Worm (Caenorhabditis elegans) whole organism, L1 larva: ENCODE data around the gene fbxc-45.
A peak's percentile ranks its signal among the peaks of the same experiment; 100 is the strongest.

Experiments used
- blmp-1 ChIP-seq: fragments of 150-350 bp; optimal IDR thresholded peaks from 2 replicates; lab custom pipeline; 2014; ENCODE audit warnings: missing biosample characterization, missing genetic modification characterization
- ceh-8 ChIP-seq: fragments of 200-800 bp; sonication (Bioruptor generic); optimal IDR thresholded peaks from 2 replicates; lab custom pipeline; 2018; ENCODE audit warnings: mild to moderate bottlenecking, missing genetic modification characterization, moderate library complexity, missing compliant biosample characterization
- ceh-90 ChIP-seq: sonication (generic microtip); optimal IDR thresholded peaks from 2 replicates; lab custom pipeline; 2016; ENCODE audit warnings: missing genetic modification characterization, missing compliant biosample characterization
- dpl-1 ChIP-seq, 3 experiments: fragments of 150-350 bp in 2 of 3; sonication (generic microtip) in 1 of 3; optimal IDR thresholded peaks; 2 replicates each; lab custom pipeline; 2014 to 2017; ENCODE audit warnings: missing biosample characterization in 3 of 3, missing genetic modification characterization in 3 of 3, missing genetic modification reagents in 3 of 3
- dsc-1 ChIP-seq: sonication (generic microtip); optimal IDR thresholded peaks from 2 replicates; lab custom pipeline; 2016; ENCODE audit warnings: mild to moderate bottlenecking, missing genetic modification characterization, missing compliant biosample characterization
- efl-1 ChIP-seq, 4 experiments: fragments of 150-350 bp; optimal IDR thresholded peaks in 3 of 4; peaks in 1 of 4; 1 replicate in 1 of 4; 2 replicates in 3 of 4; lab custom pipeline; 2014; ENCODE audit warnings: missing biosample characterization in 2 of 4, missing genetic modification characterization in 2 of 4, missing genetic modification reagents in 2 of 4
- elt-3 ChIP-seq, 6 experiments: fragments of 150-350 bp in 1 of 6; sonication (generic microtip); optimal IDR thresholded peaks; 2 replicates each; lab custom pipeline; 2017 to 2018; ENCODE audit warnings: missing biosample characterization in 6 of 6, missing genetic modification characterization in 6 of 6, inconsistent platforms in 1 of 6
- ets-5 ChIP-seq: fragments of 200-800 bp; sonication (Bioruptor generic); IDR thresholded peaks from 2 replicates; pipeline ENCODE4 v1.3.6; 2022; ENCODE audit warnings: missing genetic modification characterization, missing compliant biosample characterization
- fkh-4 ChIP-seq: sonication (generic microtip); optimal IDR thresholded peaks from 2 replicates; lab custom pipeline; 2016; ENCODE audit warnings: missing compliant biosample characterization, missing genetic modification characterization, borderline replicate concordance
- fkh-8 ChIP-seq: sonication (generic microtip); optimal IDR thresholded peaks from 2 replicates; lab custom pipeline; 2016; ENCODE audit warnings: mild to moderate bottlenecking, missing genetic modification characterization, missing compliant biosample characterization
- grh-1 ChIP-seq: fragments of 200-800 bp; sonication (Bioruptor generic); IDR thresholded peaks from 2 replicates; pipeline ENCODE4 v1.3.6; 2022; ENCODE audit warnings: missing genetic modification reagents, missing genetic modification characterization, missing compliant biosample characterization
- jun-1 ChIP-seq: fragments of 150-350 bp; optimal IDR thresholded peaks from 2 replicates; lab custom pipeline; 2014; ENCODE audit warnings: missing biosample characterization, missing genetic modification reagents, missing genetic modification characterization
- lin-15B ChIP-seq: fragments of 150-350 bp; sonication (generic microtip); optimal IDR thresholded peaks from 3 replicates; lab custom pipeline; 2014; ENCODE audit warnings: missing biosample characterization, missing genetic modification characterization
- nhr-71 ChIP-seq: sonication (generic microtip); optimal IDR thresholded peaks from 2 replicates; lab custom pipeline; 2016; ENCODE audit warnings: mild to moderate bottlenecking, missing genetic modification characterization, moderate library complexity, missing compliant biosample characterization
- nhr-77 ChIP-seq: fragments of 150-350 bp; optimal IDR thresholded peaks from 2 replicates; lab custom pipeline; 2014; ENCODE audit warnings: missing biosample characterization, missing genetic modification characterization
- nhr-90 ChIP-seq: sonication (generic microtip); optimal IDR thresholded peaks from 2 replicates; lab custom pipeline; 2016; ENCODE audit warnings: mild to moderate bottlenecking, missing genetic modification characterization, missing compliant biosample characterization; ENCODE audit not compliant: poor library complexity
- pqm-1 ChIP-seq: sonication (generic microtip); optimal IDR thresholded peaks from 3 replicates; lab custom pipeline; 2017; ENCODE audit warnings: missing biosample characterization, missing genetic modification characterization
- rnt-1 ChIP-seq: sonication (generic microtip); optimal IDR thresholded peaks from 2 replicates; lab custom pipeline; 2016; ENCODE audit warnings: mild to moderate bottlenecking, missing genetic modification characterization, moderate library complexity, missing compliant biosample characterization
- tbx-2 ChIP-seq: sonication (generic microtip); optimal IDR thresholded peaks from 2 replicates; lab custom pipeline; 2016; ENCODE audit warnings: missing genetic modification characterization, missing compliant biosample characterization
- unc-130 ChIP-seq: fragments of 150-350 bp; optimal IDR thresholded peaks from 2 replicates; lab custom pipeline; 2017; ENCODE audit warnings: missing biosample characterization, missing genetic modification characterization, inconsistent platforms
- unc-86 ChIP-seq: sonication (generic microtip); optimal IDR thresholded peaks from 2 replicates; lab custom pipeline; 2016; ENCODE audit warnings: missing genetic modification characterization, missing compliant biosample characterization
- zip-4 ChIP-seq: fragments of 200-800 bp; sonication (Bioruptor generic); optimal IDR thresholded peaks from 2 replicates; lab custom pipeline; 2018; ENCODE audit warnings: mild to moderate bottlenecking, missing genetic modification characterization, moderate library complexity, missing compliant biosample characterization

fbxc-45 gene

DNA sequence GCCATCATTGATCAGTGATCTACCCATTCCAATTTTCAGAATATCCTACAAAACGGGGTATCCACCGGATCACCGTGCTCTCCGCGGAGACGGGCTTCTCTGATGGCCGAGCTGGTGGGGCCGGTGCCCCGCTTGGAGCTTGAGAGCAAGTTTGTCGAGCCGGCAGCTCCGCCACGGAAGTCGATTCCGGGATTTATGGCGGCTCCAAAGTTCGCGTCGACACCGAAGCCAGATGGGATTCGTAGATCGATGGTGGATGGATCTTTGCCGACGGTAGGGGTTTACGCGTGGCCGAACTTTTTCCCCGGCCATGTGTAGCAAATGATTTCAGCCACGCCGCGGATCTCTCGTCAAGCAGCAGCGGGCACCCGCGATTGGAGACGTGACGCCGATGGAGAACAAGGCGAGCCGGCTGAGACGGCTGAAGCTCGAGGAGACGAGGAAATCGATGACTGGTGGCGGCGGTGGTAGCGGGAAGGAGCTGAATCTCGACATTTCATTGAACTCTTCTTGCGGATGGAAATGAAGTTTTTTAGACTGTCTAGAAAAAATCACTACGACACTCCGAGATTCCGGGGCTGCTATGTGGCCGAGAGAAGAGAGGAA, 33.4 kb downstream of the fbxc-45 start:
- TF ChIP-seq blmp-1 (tag; lab: Kevin White, UChicago): no peak
- no peak for TF ChIP-seq efl-1 (optimal IDR thresholded peaks at IDR 0.05; lab: Kevin White, UChicago)
- peak in 1 of 2 experiments; percentile 43 for TF ChIP-seq efl-1 (GFP tag; optimal IDR thresholded peaks at IDR 0.05 in 1 of 2; lab: Kevin White, UChicago)
- TF ChIP-seq, all 84 proteins: peak for 1

DNA sequence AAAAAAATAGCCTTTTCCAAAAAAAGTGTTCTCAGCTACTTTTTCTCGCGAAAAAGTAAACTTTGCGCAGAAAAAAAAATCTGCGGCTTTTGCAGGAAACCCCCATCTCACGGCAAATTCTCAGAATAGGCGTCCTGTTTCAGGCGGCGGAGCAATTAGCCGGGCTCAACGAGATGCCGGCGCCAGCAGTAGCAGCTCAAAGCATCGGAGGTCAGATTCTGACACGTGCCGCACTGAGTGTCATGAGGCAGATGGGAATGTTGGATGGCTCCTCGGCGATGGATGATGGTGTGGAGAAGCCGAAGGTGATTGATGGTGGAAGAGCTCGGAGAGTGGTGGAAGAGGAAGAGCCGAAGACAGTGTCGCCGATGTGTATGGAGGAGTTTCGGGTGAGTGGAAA, 34.8 kb downstream of the fbxc-45 start:
- TF ChIP-seq grh-1 (GFP tag; lab: Robert Waterston, UW): no peak
- TF ChIP-seq pqm-1 (tag; lab: Kevin White, UChicago): no peak
- no peak for TF ChIP-seq jun-1 (tag; lab: Kevin White, UChicago)
- peak; percentile 10 for TF ChIP-seq unc-86

DNA sequence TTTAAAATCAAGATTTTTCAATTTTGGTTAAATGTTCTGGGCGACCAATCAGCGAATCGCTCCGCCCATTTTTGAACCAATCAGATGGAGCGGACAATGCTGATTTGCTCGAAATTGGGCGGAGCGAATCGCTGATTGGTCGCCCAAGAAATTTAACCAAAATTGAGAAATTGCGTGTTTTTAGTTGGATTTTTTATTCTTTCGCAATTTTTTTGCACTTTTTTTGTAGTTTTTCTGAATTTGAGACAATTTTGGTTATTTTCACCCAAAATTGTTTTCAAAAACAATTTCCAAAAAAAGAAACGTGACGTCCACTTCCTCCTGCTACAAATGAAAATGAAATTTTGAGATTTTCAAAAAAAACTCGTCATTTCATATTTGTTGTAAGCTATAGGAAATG, 35.4 kb downstream of the fbxc-45 start, which contains the start of gene dml-1:
Gene dml-1, plus strand, starts transcription at position 301 of the 400 bp plus-strand sequence.
- no peak for TF ChIP-seq fkh-8 (tag; lab: Kevin White, UChicago)
- no peak for TF ChIP-seq dpl-1 (GFP tag; optimal IDR thresholded peaks at IDR 0.05; lab: Kevin White, UChicago)
- no peak for TF ChIP-seq jun-1 (tag; lab: Kevin White, UChicago)
- TF ChIP-seq tbx-2 (tag; lab: Kevin White, UChicago): no peak
- TF ChIP-seq ceh-90 (tag; lab: Kevin White, UChicago): no peak

DNA sequence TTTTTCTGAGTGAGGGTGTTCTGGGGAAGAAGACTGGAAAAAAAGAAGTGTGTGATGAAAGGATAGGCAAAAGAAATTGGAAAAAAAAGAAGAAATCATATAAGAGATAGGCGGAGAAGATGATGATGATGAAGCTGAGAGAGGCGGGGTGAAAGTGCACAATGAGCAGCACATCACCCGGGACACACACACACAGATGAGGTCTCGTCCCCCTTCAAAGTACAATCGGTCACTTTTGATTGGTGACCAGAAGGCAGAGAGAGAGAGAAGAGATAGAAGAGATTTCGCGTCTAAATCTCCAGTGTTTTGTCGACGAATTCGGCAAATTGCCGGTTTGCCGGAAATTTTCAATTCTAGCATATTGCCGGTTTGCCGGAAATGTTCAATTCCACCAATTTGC, 36.8 kb downstream of the fbxc-45 start:
- TF ChIP-seq rnt-1 (tag; lab: Kevin White, UChicago) (peak; percentile 54), zip-4 (no peak), ets-5 (GFP tag; lab: Robert Waterston, UW) (no peak), unc-130 (tag; lab: Kevin White, UChicago) (peak; percentile 5), lin-15B (tag; lab: Kevin White, UChicago) (no peak), jun-1 (tag; lab: Kevin White, UChicago) (no peak), nhr-77 (tag; lab: Kevin White, UChicago) (no peak), fkh-4 (no peak), ceh-8 (GFP tag; lab: Kevin White, UChicago) (no peak), nhr-90 (tag; lab: Kevin White, UChicago) (no peak), elt-3 (tag; optimal IDR thresholded peaks at IDR 0.05; lab: Kevin White, UChicago) (no peak), dsc-1 (tag; lab: Kevin White, UChicago) (peak; percentile 38), nhr-71 (tag; lab: Kevin White, UChicago) (no peak)
